Worm (Caenorhabditis elegans) whole organism, young adult: ENCODE results near the gene R102.1.
"Not testable (repeated sequence)": the region's sequence is repeated elsewhere in the genome, so short reads cannot be mapped to it uniquely, and the experiment has no call there.

Experiments used
- F10E7.11 ChIP-seq: sonication (generic microtip); optimal IDR thresholded peaks from 2 replicates; lab custom pipeline; 2017; ENCODE audit warnings: mild to moderate bottlenecking, missing genetic modification characterization, moderate library complexity, missing compliant biosample characterization
- F22D6.2 ChIP-seq: sonication (generic microtip); optimal IDR thresholded peaks from 2 replicates; lab custom pipeline; 2016; ENCODE audit warnings: mild to moderate bottlenecking, missing genetic modification characterization, missing compliant biosample characterization
- F23B12.7 ChIP-seq: sonication (generic microtip); optimal IDR thresholded peaks from 2 replicates; lab custom pipeline; 2017; ENCODE audit warnings: missing genetic modification characterization, mild to moderate bottlenecking, missing compliant biosample characterization, antibody characterized with exemption, moderate library complexity; ENCODE audit not compliant: insufficient read depth
- F57A8.1 ChIP-seq: fragments of 200-800 bp; sonication (Bioruptor generic); optimal IDR thresholded peaks from 2 replicates; lab custom pipeline; 2018; ENCODE audit warnings: mild to moderate bottlenecking, missing genetic modification characterization, moderate library complexity, missing compliant biosample characterization
- Y53F4B.3 ChIP-seq: fragments of 200-800 bp; sonication (Bioruptor generic); IDR thresholded peaks from 2 replicates; pipeline ENCODE4 v1.3.6; 2022; ENCODE audit warnings: missing genetic modification reagents, missing genetic modification characterization, missing compliant biosample characterization
- Y95B8A.8 ChIP-seq: fragments of 200-800 bp; sonication (Bioruptor generic); IDR thresholded peaks from 2 replicates; pipeline ENCODE4 v1.3.6; 2022; ENCODE audit warnings: missing genetic modification reagents, missing genetic modification characterization, missing compliant biosample characterization
- attf-5 ChIP-seq: fragments of 200-800 bp; sonication (Bioruptor generic); optimal IDR thresholded peaks from 2 replicates; lab custom pipeline; 2018; ENCODE audit warnings: mild to moderate bottlenecking, missing genetic modification characterization, missing compliant biosample characterization
- attf-6 ChIP-seq: fragments of 200-800 bp; sonication (Bioruptor generic); IDR thresholded peaks from 2 replicates; pipeline ENCODE4 v1.3.6; 2022; ENCODE audit warnings: missing genetic modification reagents, missing genetic modification characterization, missing compliant biosample characterization
- ccch-3 ChIP-seq: fragments of 200-800 bp; sonication (Bioruptor generic); optimal IDR thresholded peaks from 2 replicates; lab custom pipeline; 2018; ENCODE audit warnings: mild to moderate bottlenecking, missing genetic modification characterization, missing compliant biosample characterization
- ceh-100 ChIP-seq: fragments of 200-800 bp; sonication (Bioruptor generic); IDR thresholded peaks from 2 replicates; pipeline ENCODE4 v1.3.6; 2022; ENCODE audit warnings: missing genetic modification reagents, missing genetic modification characterization, missing compliant biosample characterization
- ceh-91 ChIP-seq: fragments of 200-800 bp; sonication (Bioruptor generic); IDR thresholded peaks from 2 replicates; pipeline ENCODE4 v1.3.6; 2022; ENCODE audit warnings: missing genetic modification reagents, missing genetic modification characterization, missing compliant biosample characterization
- dpff-1 ChIP-seq: sonication (generic microtip); optimal IDR thresholded peaks from 2 replicates; lab custom pipeline; 2017; ENCODE audit warnings: mild to moderate bottlenecking, missing genetic modification characterization, missing compliant biosample characterization
- dpl-1 ChIP-seq: fragments of 150-350 bp; optimal IDR thresholded peaks from 2 replicates; lab custom pipeline; 2014; ENCODE audit warnings: missing biosample characterization, missing genetic modification reagents, missing genetic modification characterization
- ets-4 ChIP-seq: fragments of 200-800 bp; sonication (Bioruptor generic); optimal IDR thresholded peaks from 2 replicates; lab custom pipeline; 2018; ENCODE audit warnings: mild to moderate bottlenecking, missing genetic modification characterization, missing compliant biosample characterization
- fkh-3 ChIP-seq: sonication (generic microtip); optimal IDR thresholded peaks from 2 replicates; lab custom pipeline; 2016; ENCODE audit warnings: mild to moderate bottlenecking, missing genetic modification characterization, missing compliant biosample characterization
- him-1 ChIP-seq: sonication (generic microtip); optimal IDR thresholded peaks from 2 replicates; lab custom pipeline; 2016; ENCODE audit warnings: missing genotype, missing genetic modification reagents, missing genetic modification characterization, missing compliant biosample characterization
- hlh-12 ChIP-seq: sonication (generic microtip); optimal IDR thresholded peaks from 2 replicates; lab custom pipeline; 2016; ENCODE audit warnings: missing genetic modification characterization, missing compliant biosample characterization
- let-607 ChIP-seq, 2 experiments: fragments of 200-800 bp in 1 of 2; sonication (Bioruptor generic) in 1 of 2; sonication (generic microtip) in 1 of 2; optimal IDR thresholded peaks; 2 replicates each; lab custom pipeline; 2016 to 2018; ENCODE audit warnings: mild to moderate bottlenecking in 2 of 2, missing compliant biosample characterization in 2 of 2, missing genetic modification characterization in 2 of 2, moderate library complexity in 2 of 2, missing genotype in 1 of 2
- lin-35 ChIP-seq, 3 experiments: fragments of 150-350 bp in 2 of 3; sonication (generic microtip) in 1 of 3; optimal IDR thresholded peaks; 2 replicates each; lab custom pipeline; 2014 to 2018; ENCODE audit warnings: missing biosample characterization in 3 of 3, missing genetic modification characterization in 3 of 3, missing genetic modification reagents in 3 of 3
- lin-40 ChIP-seq: sonication (generic microtip); optimal IDR thresholded peaks from 2 replicates; lab custom pipeline; 2016; ENCODE audit warnings: missing genetic modification characterization, mild to moderate bottlenecking, missing compliant biosample characterization, missing genotype, missing genetic modification reagents
- lin-54 ChIP-seq: fragments of 200-800 bp; sonication (Bioruptor generic); optimal IDR thresholded peaks from 2 replicates; lab custom pipeline; 2018; ENCODE audit warnings: mild to moderate bottlenecking, missing genetic modification characterization, missing compliant biosample characterization
- madf-10 ChIP-seq: sonication (generic microtip); optimal IDR thresholded peaks from 2 replicates; lab custom pipeline; 2016; ENCODE audit warnings: mild to moderate bottlenecking, missing genetic modification characterization, missing compliant biosample characterization
- mel-28 ChIP-seq: sonication (generic microtip); optimal IDR thresholded peaks from 2 replicates; lab custom pipeline; 2016; ENCODE audit warnings: borderline replicate concordance, mild to moderate bottlenecking, missing genetic modification characterization, missing compliant biosample characterization
- nfya-2 ChIP-seq: fragments of 200-800 bp; sonication (Bioruptor generic); IDR thresholded peaks from 2 replicates; pipeline ENCODE4 v1.3.6; 2022; ENCODE audit warnings: missing genetic modification reagents, missing genetic modification characterization, missing compliant biosample characterization
- nhr-120 ChIP-seq: fragments of 200-800 bp; sonication (Bioruptor generic); IDR thresholded peaks from 2 replicates; pipeline ENCODE4 v1.3.6; 2022; ENCODE audit warnings: missing genetic modification characterization, missing compliant biosample characterization
- nhr-80 ChIP-seq: sonication (generic microtip); optimal IDR thresholded peaks from 2 replicates; lab custom pipeline; 2016; ENCODE audit warnings: missing genetic modification characterization, missing compliant biosample characterization
- tbp1 ChIP-seq: fragments of 200-800 bp; sonication (Bioruptor generic); optimal IDR thresholded peaks from 2 replicates; lab custom pipeline; 2018; ENCODE audit warnings: mild to moderate bottlenecking, missing genetic modification characterization, missing compliant biosample characterization
- unc-62 ChIP-seq: fragments of 150-350 bp; optimal IDR thresholded peaks from 2 replicates; lab custom pipeline; 2014; ENCODE audit warnings: missing biosample characterization, missing genetic modification reagents, missing genetic modification characterization
- zim-3 ChIP-seq: sonication (generic microtip); optimal IDR thresholded peaks from 2 replicates; lab custom pipeline; 2017; ENCODE audit warnings: mild to moderate bottlenecking, missing genetic modification characterization, moderate library complexity, missing compliant biosample characterization
- ztf-28 ChIP-seq: fragments of 200-800 bp; sonication (Bioruptor generic); IDR thresholded peaks from 2 replicates; pipeline ENCODE4 v1.3.6; 2022; ENCODE audit warnings: missing genetic modification reagents, missing genetic modification characterization, missing compliant biosample characterization
- ztf-3 ChIP-seq: fragments of 200-800 bp; sonication (Bioruptor generic); optimal IDR thresholded peaks from 2 replicates; lab custom pipeline; 2018; ENCODE audit warnings: mild to moderate bottlenecking, missing genetic modification characterization, missing compliant biosample characterization
- ztf-6 ChIP-seq: fragments of 200-800 bp; sonication (Bioruptor generic); IDR thresholded peaks from 2 replicates; pipeline ENCODE4 v1.3.6; 2022; ENCODE audit warnings: missing genetic modification reagents, missing genetic modification characterization, missing compliant biosample characterization

The R102.1 gene

ce11 chrIV:10685758-10686157 lies at the start of gene R102.1, which contains the start of gene K08C7.6:
TSS of gene R102.1 (plus strand) at chrIV:10686048.
TSS of gene K08C7.6 (minus strand) at chrIV:10685858.
- TF ChIP-seq dpff-1 (tag; lab: Kevin White, UChicago) (no peak), ztf-6 (GFP tag; lab: Robert Waterston, UW) (no peak), fkh-3 (no peak), ets-4 (GFP tag; lab: Kevin White, UChicago) (no peak), F10E7.11 (tag; lab: Kevin White, UChicago) (no peak), lin-40 (tag; lab: Kevin White, UChicago) (no peak), Y53F4B.3 (GFP tag; lab: Robert Waterston, UW) (no peak), mel-28 (tag; lab: Kevin White, UChicago) (no peak), zim-3 (tag; lab: Kevin White, UChicago) (no peak), ccch-3 (GFP tag; lab: Kevin White, UChicago) (no peak), attf-5 (GFP tag; lab: Kevin White, UChicago) (no peak), madf-10 (tag; lab: Kevin White, UChicago) (no peak), nfya-2 (GFP tag; lab: Robert Waterston, UW) (no peak), nhr-80 (tag; lab: Kevin White, UChicago) (no peak), Y95B8A.8 (GFP tag; lab: Robert Waterston, UW) (no peak)

- TF ChIP-seq ceh-91 (GFP tag; lab: Robert Waterston, UW) = no peak
- TF ChIP-seq hlh-12 (tag; lab: Kevin White, UChicago) = no peak
- no peak for TF ChIP-seq F22D6.2 (tag; lab: Kevin White, UChicago)
- no peak for TF ChIP-seq lin-35 (GFP tag; optimal IDR thresholded peaks at IDR 0.05; lab: Kevin White, UChicago)
- TF ChIP-seq ztf-28 (GFP tag; lab: Robert Waterston, UW) = no peak
- no peak for TF ChIP-seq let-607 (tag; optimal IDR thresholded peaks at IDR 0.05; lab: Kevin White, UChicago)
- TF ChIP-seq dpl-1 (GFP tag; lab: Kevin White, UChicago) = no peak
- no peak for TF ChIP-seq ztf-3 (GFP tag; lab: Kevin White, UChicago)
- TF ChIP-seq nhr-120 (GFP tag; lab: Robert Waterston, UW) = no peak
- no peak for TF ChIP-seq F57A8.1 (GFP tag; lab: Kevin White, UChicago)
- no peak for TF ChIP-seq attf-6 (GFP tag; lab: Robert Waterston, UW)
- no peak for TF ChIP-seq Y53F4B.3 (GFP tag; lab: Robert Waterston, UW)
Measured at ce11 chrIV:10636649-10637048, 49.2 kb upstream of the R102.1 start, which contains the start of gene F56C4.1. TSS of gene F56C4.1 (plus strand) at chrIV:10636949.

ce11 chrIV:10638977-10639376 lies 46.9 kb upstream of the R102.1 start, which contains the start of gene F56C4.2:
TSS of gene F56C4.2 (plus strand) at chrIV:10639277.
- TF ChIP-seq F23B12.7 (tag; lab: Kevin White, UChicago) = no peak
- TF ChIP-seq lin-54 (GFP tag; lab: Kevin White, UChicago) = no peak
- TF ChIP-seq ceh-100 = no peak

- not testable (repeated sequence) for TF ChIP-seq tbp1 (GFP tag; lab: Kevin White, UChicago); unc-62; him-1 (tag; lab: Kevin White, UChicago)
- TF ChIP-seq, all 124 proteins: peak for 0; not testable (repeated sequence) for 124
Measured at ce11 chrIV:10654047-10654446, 31.8 kb upstream of the R102.1 start, which contains the start of gene glb-19. TSS of gene glb-19 (minus strand) at chrIV:10654147.
